Worm (Caenorhabditis elegans): ENCODE results near the gene grl-15.

The grl-15 gene

ce11 chrIII:12250114-12250792 is 14.4 kb upstream of the grl-15 start, which contains the start of the genes tim-1 and Y75B8A.23 (continued):
- TF ChIP-seq F44E2.7 (GFP tag; IDR thresholded peaks at IDR 0.05) (0 out of 2 replicates have a peak, but pooled peaks have one; percentile 34), mdt-29 (GFP tag; IDR thresholded peaks at IDR 0.05) (peak; percentile 92), ZK337.2 (GFP tag; IDR thresholded peaks at IDR 0.05) (peak; percentile 42; the same call in 1 of the 2 replicates), zip-11 (GFP tag; IDR thresholded peaks at IDR 0.05) (no peak), ces-1 (GFP tag; optimal IDR thresholded peaks at IDR 0.05) (no peak), lin-15B (tag; optimal IDR thresholded peaks at IDR 0.05) (peak; percentile 16), daf-8 (GFP tag; IDR thresholded peaks at IDR 0.05) (0 out of 2 replicates have a peak, but pooled peaks have one; percentile 52), lin-1 (GFP tag; IDR thresholded peaks at IDR 0.05) (peak; percentile 75), hlh-11 (tag; optimal IDR thresholded peaks at IDR 0.05) (peak; percentile 90), lin-29 (GFP tag; IDR thresholded peaks at IDR 0.05) (peak; percentile 36), nhr-111 (GFP tag; optimal IDR thresholded peaks at IDR 0.05) (no peak), nhr-76 (tag; optimal IDR thresholded peaks at IDR 0.05) (no peak), pha-4 (GFP tag; IDR thresholded peaks at IDR 0.05) (peak; percentile 81; the same call in 1 of the 2 replicates), pha-4 (tag; optimal IDR thresholded peaks at IDR 0.05) (no peak), mes-2 (tag; optimal IDR thresholded peaks at IDR 0.05; ENCODE audit: poor library complexity, severe bottlenecking) (peak; percentile 96), dve-1 (tag; optimal IDR thresholded peaks at IDR 0.05; ENCODE audit: insufficient read depth) (peak; percentile 98), D1046.2 (GFP tag; IDR thresholded peaks at IDR 0.05) (peak; percentile 51; the same call in 1 of the 2 replicates), F37D6.2 (tag; optimal IDR thresholded peaks at IDR 0.05) (peak; percentile 69), daf-16 (GFP tag; optimal IDR thresholded peaks at IDR 0.05) (peak; percentile 56 to 87), daf-16 (tag; optimal IDR thresholded peaks at IDR 0.05) (peak; percentile 88), zfp-3 (GFP tag; conservative IDR thresholded peaks at IDR 0.05) (peak; percentile 91), dpl-1 (GFP tag; optimal IDR thresholded peaks at IDR 0.05) (peak; percentile 98), zip-2 (tag; optimal IDR thresholded peaks at IDR 0.05) (peak; percentile 60), mxl-3 (GFP tag; optimal IDR thresholded peaks at IDR 0.05) (no peak), nhr-11 (tag; optimal IDR thresholded peaks at IDR 0.05) (peak; percentile 92), ztf-7 (tag; optimal IDR thresholded peaks at IDR 0.05) (peak; percentile 87), rbr-2 (tag; optimal IDR thresholded peaks at IDR 0.05) (peak; percentile 92), nhr-77 (tag; optimal IDR thresholded peaks at IDR 0.05) (peak; percentile 92), lin-39 (tag; optimal IDR thresholded peaks at IDR 0.05) (no peak), mep-1 (tag; optimal IDR thresholded peaks at IDR 0.05) (peak; percentile 98), hmg-1.1 (GFP tag; IDR thresholded peaks at IDR 0.05) (peak; percentile 91)

- no peak for TF ChIP-seq Y105C5A.15 (GFP tag; IDR thresholded peaks at IDR 0.05)
Measured at ce11 chrIII:12247329-12247728, 11.5 kb upstream of the grl-15 start.

ce11 chrIII:12245570-12245969 is 9.8 kb upstream of the grl-15 start:
- TF ChIP-seq set-16 (GFP tag; IDR thresholded peaks at IDR 0.05) (peak; percentile 96), zag-1 (tag; optimal IDR thresholded peaks at IDR 0.05) (no peak)

- TF ChIP-seq aha-1 (tag) (peak; percentile 91), attf-4 (tag; optimal IDR thresholded peaks at IDR 0.05) (no peak), duxl-1 (tag; optimal IDR thresholded peaks at IDR 0.05; ENCODE audit: poor library complexity) (no peak)
Measured at ce11 chrIII:12235359-12235758, 455 bp downstream of the grl-15 start.

All from whole organism, L4 larva.